Fruit fly (Drosophila melanogaster) whole organism, adult: ENCODE measurements around the gene CG7728.
A peak's percentile ranks its signal among the peaks of the same experiment; 100 is the strongest.

Source experiments
- CG11617 ChIP-seq: fragments of 200-800 bp; sonication (Bioruptor generic); optimal IDR thresholded peaks from 2 replicates; lab custom pipeline; 2017; ENCODE audit warnings: mild to moderate bottlenecking, missing biosample characterization, missing genetic modification reagents, missing genetic modification characterization
- CG12768 ChIP-seq: fragments of 200-800 bp; sonication (Bioruptor generic); optimal IDR thresholded peaks from 2 replicates; lab custom pipeline; 2017; ENCODE audit warnings: missing biosample characterization, missing genetic modification characterization, mild to moderate bottlenecking, moderate library complexity, missing genetic modification reagents
- CG14711 ChIP-seq: fragments of 200-800 bp; sonication (Bioruptor generic); optimal IDR thresholded peaks from 2 replicates; lab custom pipeline; 2018; ENCODE audit warnings: missing biosample characterization, mild to moderate bottlenecking, missing genetic modification characterization, moderate library complexity
- CG1620 ChIP-seq: fragments of 200-800 bp; sonication (Bioruptor generic); optimal IDR thresholded peaks from 2 replicates; lab custom pipeline; 2016; ENCODE audit warnings: missing biosample characterization, missing genetic modification characterization
- CG33017 ChIP-seq: fragments of 200-800 bp; sonication (Bioruptor generic); optimal IDR thresholded peaks from 2 replicates; lab custom pipeline; 2018; ENCODE audit warnings: missing biosample characterization, mild to moderate bottlenecking, missing genetic modification characterization, moderate library complexity
- CG5204 ChIP-seq: fragments of 200-800 bp; sonication (Bioruptor generic); optimal IDR thresholded peaks from 2 replicates; lab custom pipeline; 2016; ENCODE audit warnings: missing biosample characterization, missing genetic modification characterization
- CG7045 ChIP-seq: fragments of 200-800 bp; sonication (Bioruptor generic); optimal IDR thresholded peaks from 2 replicates; lab custom pipeline; 2017; ENCODE audit warnings: missing biosample characterization, mild to moderate bottlenecking, missing genetic modification characterization
- CG7101 ChIP-seq: fragments of 200-800 bp; sonication (Bioruptor generic); optimal IDR thresholded peaks from 2 replicates; lab custom pipeline; 2018; ENCODE audit warnings: missing biosample characterization, mild to moderate bottlenecking, missing genetic modification characterization, moderate library complexity
- Clk ChIP-seq: fragments of 200-800 bp; sonication (Bioruptor generic); optimal IDR thresholded peaks from 2 replicates; lab custom pipeline; 2017; ENCODE audit warnings: missing biosample characterization, missing genetic modification characterization
- Crg-1 ChIP-seq: fragments of 200-800 bp; sonication (Bioruptor generic); optimal IDR thresholded peaks from 2 replicates; lab custom pipeline; 2016; ENCODE audit warnings: missing biosample characterization, missing genetic modification characterization
- Hr96 ChIP-seq: fragments of 200-800 bp; sonication (Bioruptor generic); optimal IDR thresholded peaks from 2 replicates; lab custom pipeline; 2016; ENCODE audit warnings: missing biosample characterization, missing genetic modification characterization
- Mnt ChIP-seq: fragments of 200-800 bp; sonication (Bioruptor generic); optimal IDR thresholded peaks from 2 replicates; lab custom pipeline; 2016; ENCODE audit warnings: missing biosample characterization, mild to moderate bottlenecking, missing genetic modification characterization
- bab1 ChIP-seq: fragments of 200-800 bp; sonication (Bioruptor generic); optimal IDR thresholded peaks from 3 replicates; lab custom pipeline; 2019; ENCODE audit warnings: missing biosample characterization, mild to moderate bottlenecking, missing genetic modification characterization, moderate library complexity
- cic ChIP-seq: fragments of 200-800 bp; sonication (Bioruptor generic); optimal IDR thresholded peaks from 2 replicates; lab custom pipeline; 2017; ENCODE audit warnings: missing biosample characterization, mild to moderate bottlenecking, missing genetic modification characterization, moderate library complexity
- cnc ChIP-seq, 2 experiments: fragments of >200 bp; optimal IDR thresholded peaks; 2 replicates each; lab custom pipeline; 2017
- kay ChIP-seq: fragments of 200-800 bp; sonication (Bioruptor generic); peaks from one replicate; lab custom pipeline; 2016; ENCODE audit warnings: missing biosample characterization, missing genetic modification characterization, borderline replicate concordance
- ovo ChIP-seq: fragments of 200-800 bp; sonication (Bioruptor generic); optimal IDR thresholded peaks from 2 replicates; lab custom pipeline; 2016; ENCODE audit warnings: missing biosample characterization, missing genetic modification characterization
- pad ChIP-seq: fragments of 200-800 bp; sonication (Bioruptor generic); optimal IDR thresholded peaks from 3 replicates; lab custom pipeline; 2017; ENCODE audit warnings: missing biosample characterization, missing genetic modification characterization, mild to moderate bottlenecking, moderate library complexity, missing genetic modification reagents
- tj ChIP-seq: fragments of 200-800 bp; sonication (Bioruptor generic); optimal IDR thresholded peaks from 3 replicates; lab custom pipeline; 2017; ENCODE audit warnings: missing biosample characterization, mild to moderate bottlenecking, missing genetic modification characterization, moderate library complexity
- toe ChIP-seq: fragments of 200-800 bp; sonication (Bioruptor generic); optimal IDR thresholded peaks from 2 replicates; lab custom pipeline; 2016; ENCODE audit warnings: missing biosample characterization, missing genetic modification characterization

CG7728 gene

dm6 chr3L:17006250-17006693 is 10.1 kb upstream of the CG7728 start:
- peak; percentile 29 for TF ChIP-seq Clk (GFP tag; lab: Kevin White, UChicago)
- TF ChIP-seq CG1620 (GFP tag; lab: Kevin White, UChicago): peak; percentile 37
- peak; percentile 39 for TF ChIP-seq toe (GFP tag; lab: Kevin White, UChicago)
- TF ChIP-seq CG7101 (tag; lab: Kevin White, UChicago): no peak
- TF ChIP-seq CG14711 (tag; lab: Kevin White, UChicago): no peak
- TF ChIP-seq CG12768 (GFP tag; lab: Kevin White, UChicago): peak; percentile 47
- peak; percentile 24 for TF ChIP-seq Mnt
- TF ChIP-seq Crg-1 (GFP tag; lab: Kevin White, UChicago): no peak
- peak; percentile 78 for TF ChIP-seq cic (GFP tag; lab: Kevin White, UChicago)
- TF ChIP-seq ovo (GFP tag; lab: Kevin White, UChicago): peak; percentile 15
- TF ChIP-seq CG7045 (GFP tag; lab: Kevin White, UChicago): no peak

- TF ChIP-seq CG11617 (peak; percentile 7), tj (GFP tag; lab: Kevin White, UChicago) (peak; percentile 75), CG14711 (tag; lab: Kevin White, UChicago) (no peak), cic (GFP tag; lab: Kevin White, UChicago) (peak; percentile 92), pad (GFP tag; lab: Kevin White, UChicago) (peak; percentile 16), bab1 (GFP tag; lab: Kevin White, UChicago) (peak; percentile 18), CG5204 (GFP tag; lab: Kevin White, UChicago) (no peak), CG33017 (tag; lab: Kevin White, UChicago) (peak; percentile 46), CG1620 (GFP tag; lab: Kevin White, UChicago) (no peak), Hr96 (GFP tag; lab: Kevin White, UChicago) (no peak), toe (GFP tag; lab: Kevin White, UChicago) (no peak), Clk (GFP tag; lab: Kevin White, UChicago) (peak; percentile 54), ovo (GFP tag; lab: Kevin White, UChicago) (peak; percentile 54), kay (GFP tag; lab: Kevin White, UChicago) (peak; percentile 94), CG12768 (GFP tag; lab: Kevin White, UChicago) (peak; percentile 63), cnc (optimal IDR thresholded peaks at IDR 0.05; lab: Kevin White, UChicago) (no peak), CG7101 (tag; lab: Kevin White, UChicago) (no peak), Crg-1 (GFP tag; lab: Kevin White, UChicago) (no peak), CG7045 (GFP tag; lab: Kevin White, UChicago) (peak; percentile 51), Mnt (peak; percentile 82)
Measured at dm6 chr3L:17007041-17007471, 9.3 kb upstream of the CG7728 start.

DNA sequence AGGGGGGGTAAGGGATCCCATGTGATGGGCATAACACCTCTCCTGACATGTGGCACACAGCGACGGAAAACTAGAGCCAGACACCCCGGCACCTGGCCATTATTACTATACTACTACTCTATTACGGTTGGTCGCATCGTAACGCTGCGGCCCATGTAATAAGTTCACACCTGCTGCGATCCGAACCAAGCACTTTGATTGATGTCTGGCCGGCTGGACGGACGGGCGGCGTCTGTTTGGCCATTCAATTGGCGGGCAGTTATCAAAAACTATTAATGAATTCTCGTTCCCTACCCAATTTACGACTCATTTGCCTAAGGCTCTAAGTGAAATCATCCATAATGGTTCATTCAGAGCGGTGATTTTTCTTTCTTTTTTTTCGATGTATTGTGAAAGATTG is 8.8 kb upstream of the CG7728 start:
- TF ChIP-seq Mnt (no peak), CG1620 (GFP tag; lab: Kevin White, UChicago) (no peak), cic (GFP tag; lab: Kevin White, UChicago) (peak; percentile 7), CG11617 (no peak), kay (GFP tag; lab: Kevin White, UChicago) (peak; percentile 88), CG5204 (GFP tag; lab: Kevin White, UChicago) (no peak), Hr96 (GFP tag; lab: Kevin White, UChicago) (no peak), CG33017 (tag; lab: Kevin White, UChicago) (no peak), CG7101 (tag; lab: Kevin White, UChicago) (no peak)

dm6 chr3L:17007945-17008344 is 8.4 kb upstream of the CG7728 start:
- peak; percentile 75 for TF ChIP-seq CG12768 (GFP tag; lab: Kevin White, UChicago)
- TF ChIP-seq cnc (optimal IDR thresholded peaks at IDR 0.05; lab: Kevin White, UChicago): peak in 1 of 2 experiments; percentile 19
- TF ChIP-seq CG1620 (GFP tag; lab: Kevin White, UChicago): no peak
- TF ChIP-seq CG5204 (GFP tag; lab: Kevin White, UChicago): no peak
- no peak for TF ChIP-seq toe (GFP tag; lab: Kevin White, UChicago)

DNA sequence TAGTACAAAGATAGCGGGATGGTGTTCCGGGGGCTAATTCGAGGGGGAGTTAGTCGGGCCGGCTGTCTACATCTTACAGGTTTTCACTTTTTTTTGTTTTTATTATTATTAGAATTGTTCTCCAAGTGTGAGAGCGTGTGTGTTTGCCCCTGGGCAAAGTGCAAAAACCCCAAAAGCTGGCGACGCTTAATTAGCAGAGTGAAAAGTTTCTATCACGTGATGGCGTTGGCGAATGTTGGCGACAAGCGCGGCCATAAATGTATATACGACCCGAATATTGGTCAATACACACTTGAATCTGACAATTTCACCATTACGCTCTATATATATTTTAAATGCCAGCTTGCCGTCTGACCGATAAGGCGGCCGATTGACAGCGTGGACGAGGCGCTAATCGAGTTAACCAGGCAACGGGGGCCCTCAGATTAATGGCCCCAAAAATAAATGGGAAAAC is 7.4 kb upstream of the CG7728 start:
- TF ChIP-seq tj (GFP tag; lab: Kevin White, UChicago) (peak; percentile 12), cic (GFP tag; lab: Kevin White, UChicago) (peak; percentile 47), CG5204 (GFP tag; lab: Kevin White, UChicago) (no peak), bab1 (GFP tag; lab: Kevin White, UChicago) (no peak), CG33017 (tag; lab: Kevin White, UChicago) (peak; percentile 2), Crg-1 (GFP tag; lab: Kevin White, UChicago) (no peak), cnc (optimal IDR thresholded peaks at IDR 0.05; lab: Kevin White, UChicago) (no peak), toe (GFP tag; lab: Kevin White, UChicago) (peak; percentile 9), Hr96 (GFP tag; lab: Kevin White, UChicago) (no peak), kay (GFP tag; lab: Kevin White, UChicago) (peak; percentile 63)

dm6 chr3L:17009715-17010491 is 6.4 kb upstream of the CG7728 start:
- TF ChIP-seq CG33017 (tag; lab: Kevin White, UChicago) (peak; percentile 69), CG14711 (tag; lab: Kevin White, UChicago) (no peak), tj (GFP tag; lab: Kevin White, UChicago) (peak; percentile 92), Clk (GFP tag; lab: Kevin White, UChicago) (peak; percentile 38), CG7101 (tag; lab: Kevin White, UChicago) (peak; percentile 44), Mnt (peak; percentile 92), CG7045 (GFP tag; lab: Kevin White, UChicago) (peak; percentile 53), Crg-1 (GFP tag; lab: Kevin White, UChicago) (peak; percentile 2), pad (GFP tag; lab: Kevin White, UChicago) (peak; percentile 91), ovo (GFP tag; lab: Kevin White, UChicago) (peak; percentile 82), cic (GFP tag; lab: Kevin White, UChicago) (peak; percentile 99), Hr96 (GFP tag; lab: Kevin White, UChicago) (peak; percentile 78), CG12768 (GFP tag; lab: Kevin White, UChicago) (peak; percentile 92), cnc (optimal IDR thresholded peaks at IDR 0.05; lab: Kevin White, UChicago) (peak in 1 of 2 experiments; percentile 76), CG5204 (GFP tag; lab: Kevin White, UChicago) (peak; percentile 53), kay (GFP tag; lab: Kevin White, UChicago) (no peak), toe (GFP tag; lab: Kevin White, UChicago) (no peak), CG1620 (GFP tag; lab: Kevin White, UChicago) (peak; percentile 17), CG11617 (peak; percentile 28), bab1 (GFP tag; lab: Kevin White, UChicago) (peak; percentile 74)
